Worm (Caenorhabditis elegans): ENCODE measurements around the gene syx-3.

DNA sequence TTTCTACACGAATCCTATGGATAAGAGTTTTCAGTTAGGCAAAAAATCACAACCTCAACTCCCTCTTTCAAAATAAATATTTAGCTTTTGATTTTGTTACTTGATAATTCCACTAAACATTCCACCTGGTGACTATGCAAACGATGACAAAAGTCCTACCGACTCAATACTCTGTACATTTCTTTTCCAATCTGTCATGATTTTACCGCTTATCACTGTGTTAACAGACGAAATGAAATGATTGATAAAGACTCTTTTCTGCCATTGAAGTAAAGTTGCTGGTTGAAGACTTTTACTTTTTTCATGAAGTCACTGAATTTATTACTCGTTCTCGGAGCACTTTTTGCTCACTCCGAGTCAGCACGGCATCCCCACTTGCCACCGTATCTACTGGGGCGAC lies 19.7 kb upstream of the syx-3 start, which contains the start of gene C26B9.5:
- TF ChIP-seq ztf-23 (GFP tag; IDR thresholded peaks at IDR 0.05) (no peak), med-1 (GFP tag; optimal IDR thresholded peaks at IDR 0.05; ENCODE audit: insufficient read depth) (no peak), flt-1 (GFP tag; IDR thresholded peaks at IDR 0.05) (no peak), cog-1 (tag; optimal IDR thresholded peaks at IDR 0.05) (no peak)

Data from whole organism, midembryonic.